Worm (Caenorhabditis elegans) whole organism, L2 larva: ENCODE data around the gene mccc-1.

Experiments
- C34F6.9 ChIP-seq: fragments of 150-350 bp; optimal IDR thresholded peaks from 2 replicates; lab custom pipeline; 2014; ENCODE audit warnings: missing biosample characterization, missing genetic modification characterization
- F13H6.1 ChIP-seq: sonication (generic microtip); optimal IDR thresholded peaks from 2 replicates; lab custom pipeline; 2016; ENCODE audit warnings: missing genetic modification characterization, missing compliant biosample characterization
- Y55F3AM.14 ChIP-seq: fragments of 200-800 bp; sonication (Bioruptor generic); optimal IDR thresholded peaks from 2 replicates; lab custom pipeline; 2018; ENCODE audit warnings: mild to moderate bottlenecking, missing genetic modification characterization, missing compliant biosample characterization
- ZK546.5 ChIP-seq: sonication (generic microtip); optimal IDR thresholded peaks from 2 replicates; lab custom pipeline; 2017; ENCODE audit warnings: missing biosample characterization, missing genetic modification characterization
- aly-2 ChIP-seq: fragments of 150-350 bp; optimal IDR thresholded peaks from 2 replicates; lab custom pipeline; 2014; ENCODE audit warnings: missing biosample characterization, missing genetic modification characterization
- ama-1 ChIP-seq: fragments of 150-350 bp; optimal IDR thresholded peaks from 2 replicates; lab custom pipeline; 2018; ENCODE audit warnings: inconsistent platforms
- ceh-16 ChIP-seq: fragments of 150-350 bp; optimal IDR thresholded peaks from 2 replicates; lab custom pipeline; 2014; ENCODE audit warnings: missing biosample characterization, missing genetic modification characterization
- crh-2 ChIP-seq: sonication (generic microtip); optimal IDR thresholded peaks from 2 replicates; lab custom pipeline; 2017; ENCODE audit warnings: missing biosample characterization, missing genetic modification characterization
- dmd-4 ChIP-seq: sonication (generic microtip); optimal IDR thresholded peaks from 2 replicates; lab custom pipeline; 2017; ENCODE audit warnings: missing biosample characterization, missing genetic modification characterization
- egl-27 ChIP-seq: sonication (generic microtip); optimal IDR thresholded peaks from 3 replicates; lab custom pipeline; 2017; ENCODE audit warnings: missing biosample characterization, missing genetic modification reagents, missing genetic modification characterization
- fos-1 ChIP-seq: fragments of 150-350 bp; optimal IDR thresholded peaks from 2 replicates; lab custom pipeline; 2014; ENCODE audit warnings: missing biosample characterization, missing genetic modification characterization
- gmeb-1 ChIP-seq: fragments of 150-350 bp; optimal IDR thresholded peaks from 2 replicates; lab custom pipeline; 2014; ENCODE audit warnings: missing biosample characterization, missing genetic modification characterization
- lin-11 ChIP-seq: fragments of 150-350 bp; sonication (generic microtip); optimal IDR thresholded peaks from 2 replicates; lab custom pipeline; 2014; ENCODE audit warnings: missing biosample characterization, missing genetic modification characterization, inconsistent platforms, mixed read lengths
- lin-13 ChIP-seq: fragments of 150-350 bp; optimal IDR thresholded peaks from 2 replicates; lab custom pipeline; 2014; ENCODE audit warnings: missing biosample characterization, missing genetic modification reagents, missing genetic modification characterization
- lin-39 ChIP-seq: fragments of 150-350 bp; optimal IDR thresholded peaks from 2 replicates; lab custom pipeline; 2014; ENCODE audit warnings: missing biosample characterization, missing genetic modification reagents, missing genetic modification characterization
- lsy-2 ChIP-seq, 2 experiments: fragments of 150-350 bp in 1 of 2; sonication (generic microtip) in 1 of 2; optimal IDR thresholded peaks; 2 replicates each; lab custom pipeline; 2014 to 2017; ENCODE audit warnings: missing biosample characterization in 2 of 2, missing genetic modification characterization in 2 of 2
- mab-5 ChIP-seq: fragments of 150-350 bp; optimal IDR thresholded peaks from 2 replicates; lab custom pipeline; 2014; ENCODE audit warnings: missing biosample characterization, missing genetic modification characterization
- mdl-1 ChIP-seq, 2 experiments: fragments of 150-350 bp in 1 of 2; sonication (generic microtip) in 1 of 2; optimal IDR thresholded peaks; 2 replicates each; lab custom pipeline; 2017; ENCODE audit warnings: missing biosample characterization in 2 of 2, missing genetic modification characterization in 2 of 2
- nhr-10 ChIP-seq: sonication (generic microtip); optimal IDR thresholded peaks from 2 replicates; lab custom pipeline; 2017; ENCODE audit warnings: missing biosample characterization, missing genetic modification characterization
- nhr-11 ChIP-seq: fragments of 150-350 bp; optimal IDR thresholded peaks from 2 replicates; lab custom pipeline; 2014; ENCODE audit warnings: missing biosample characterization, missing genetic modification characterization
- nhr-129 ChIP-seq: fragments of 150-350 bp; optimal IDR thresholded peaks from 2 replicates; lab custom pipeline; 2014; ENCODE audit warnings: missing biosample characterization, missing genetic modification characterization
- nhr-21 ChIP-seq: fragments of 150-350 bp; optimal IDR thresholded peaks from 2 replicates; lab custom pipeline; 2014; ENCODE audit warnings: missing biosample characterization, missing genetic modification characterization
- peb-1 ChIP-seq: fragments of 150-350 bp; optimal IDR thresholded peaks from 2 replicates; lab custom pipeline; 2014; ENCODE audit warnings: missing biosample characterization, missing genetic modification characterization
- sem-4 ChIP-seq: fragments of 150-350 bp; optimal IDR thresholded peaks from 2 replicates; lab custom pipeline; 2014; ENCODE audit warnings: missing biosample characterization, missing genetic modification reagents, missing genetic modification characterization
- skn-1 ChIP-seq: sonication (generic microtip); optimal IDR thresholded peaks from 2 replicates; lab custom pipeline; 2017; ENCODE audit warnings: missing biosample characterization, missing genetic modification characterization
- sma-3 ChIP-seq: sonication (generic microtip); optimal IDR thresholded peaks from 2 replicates; lab custom pipeline; 2016; ENCODE audit warnings: missing genetic modification reagents, missing genetic modification characterization, missing compliant biosample characterization
- sma-9 ChIP-seq, 2 experiments: fragments of 150-350 bp in 1 of 2; sonication (generic microtip) in 1 of 2; optimal IDR thresholded peaks; 2 replicates each; lab custom pipeline; 2014 to 2016; ENCODE audit warnings: missing genetic modification characterization in 2 of 2, mild to moderate bottlenecking in 1 of 2, missing biosample characterization in 1 of 2, missing compliant biosample characterization in 1 of 2, missing genetic modification reagents in 1 of 2, moderate library complexity in 1 of 2
- snpc-4 ChIP-seq: fragments of 150-350 bp; optimal IDR thresholded peaks from 2 replicates; lab custom pipeline; 2014; ENCODE audit warnings: missing biosample characterization, missing genetic modification characterization
- unc-39 ChIP-seq: fragments of 150-350 bp; optimal IDR thresholded peaks from 2 replicates; lab custom pipeline; 2014; ENCODE audit warnings: missing biosample characterization, missing genetic modification characterization
- unc-55 ChIP-seq: fragments of 150-350 bp; sonication (generic microtip); optimal IDR thresholded peaks from 3 replicates; lab custom pipeline; 2014; ENCODE audit warnings: missing biosample characterization, missing genetic modification reagents, missing genetic modification characterization
- unc-62 ChIP-seq: fragments of 150-350 bp; optimal IDR thresholded peaks from 2 replicates; lab custom pipeline; 2014; ENCODE audit warnings: missing biosample characterization, missing genetic modification reagents, missing genetic modification characterization
- zag-1 ChIP-seq: fragments of 150-350 bp; optimal IDR thresholded peaks from 2 replicates; lab custom pipeline; 2014; ENCODE audit warnings: missing biosample characterization, missing genetic modification characterization
- ztf-11 ChIP-seq: sonication (generic microtip); optimal IDR thresholded peaks from 2 replicates; lab custom pipeline; 2017; ENCODE audit warnings: missing biosample characterization, missing genetic modification characterization
- ztf-4 ChIP-seq: fragments of 150-350 bp; optimal IDR thresholded peaks from 2 replicates; lab custom pipeline; 2014; ENCODE audit warnings: missing biosample characterization, missing genetic modification characterization

mccc-1 gene

ce11 chrIV:9852250-9852649 lies 32.1 kb upstream of the mccc-1 start, which contains the start of gene ssq-1:
TSS of gene ssq-1 (plus strand) at chrIV:9852550.
- TF ChIP-seq aly-2 (tag; lab: Kevin White, UChicago) (no peak), egl-27 (tag; lab: Kevin White, UChicago) (no peak), ZK546.5 (tag; lab: Kevin White, UChicago) (no peak), skn-1 (tag; lab: Kevin White, UChicago) (no peak), nhr-11 (no peak), Y55F3AM.14 (GFP tag; lab: Kevin White, UChicago) (no peak), zag-1 (tag; lab: Kevin White, UChicago) (no peak), nhr-10 (tag; lab: Kevin White, UChicago) (no peak), unc-62 (no peak), mdl-1 (tag; optimal IDR thresholded peaks at IDR 0.05; lab: Kevin White, UChicago) (no peak), ztf-4 (tag; lab: Kevin White, UChicago) (no peak)

- TF ChIP-seq mdl-1 (tag; optimal IDR thresholded peaks at IDR 0.05; lab: Kevin White, UChicago), result no peak
- TF ChIP-seq lin-11 (tag; lab: Kevin White, UChicago), result no peak
- TF ChIP-seq lin-39, result no peak
- no peak for TF ChIP-seq nhr-10 (tag; lab: Kevin White, UChicago)
These were observed 31.4 kb upstream of the mccc-1 start for ce11 chrIV:9852818-9853466.

ce11 chrIV:9854952-9855351 lies 29.4 kb upstream of the mccc-1 start:
- TF ChIP-seq ztf-4 (tag; lab: Kevin White, UChicago) (no peak), fos-1 (tag; lab: Kevin White, UChicago) (peak; percentile 53)

- TF ChIP-seq snpc-4, result no peak
- TF ChIP-seq sma-9 (GFP tag; optimal IDR thresholded peaks at IDR 0.05; lab: Kevin White, UChicago), result no peak
- no peak for TF ChIP-seq sma-9 (tag; optimal IDR thresholded peaks at IDR 0.05; lab: Kevin White, UChicago)
- no peak for TF ChIP-seq gmeb-1
- no peak for TF ChIP-seq ZK546.5 (tag; lab: Kevin White, UChicago)
- TF ChIP-seq nhr-11, result no peak
- no peak for TF ChIP-seq peb-1 (tag; lab: Kevin White, UChicago)
- TF ChIP-seq, all 48 proteins: peak for 0
These were observed 28.7 kb upstream of the mccc-1 start, which contains the start of gene K07F5.12 for ce11 chrIV:9855712-9856111. TSS of gene K07F5.12 (plus strand) at chrIV:9856012.

ce11 chrIV:9857952-9858488 lies 26.4 kb upstream of the mccc-1 start, which contains the start of gene npp-1:
TSS of gene npp-1 (plus strand) at chrIV:9858488.
- TF ChIP-seq ZK546.5 (tag; lab: Kevin White, UChicago), result no peak
- peak; percentile 62 for TF ChIP-seq unc-55 (GFP tag; lab: Kevin White, UChicago)
- TF ChIP-seq gmeb-1, result peak; percentile 32
- TF ChIP-seq nhr-10 (tag; lab: Kevin White, UChicago), result no peak
- peak; percentile 4 for TF ChIP-seq crh-2 (tag; lab: Kevin White, UChicago)
- peak; percentile 70 for TF ChIP-seq C34F6.9 (tag; lab: Kevin White, UChicago)
- TF ChIP-seq fos-1 (tag; lab: Kevin White, UChicago), result peak; percentile 2
- TF ChIP-seq nhr-129 (tag; lab: Kevin White, UChicago), result peak; percentile 61

- TF ChIP-seq ztf-11 (tag; lab: Kevin White, UChicago), result no peak
- TF ChIP-seq unc-39 (tag; lab: Kevin White, UChicago), result no peak
- TF ChIP-seq nhr-10 (tag; lab: Kevin White, UChicago), result no peak
- TF ChIP-seq ZK546.5 (tag; lab: Kevin White, UChicago), result no peak
These were observed 25.4 kb upstream of the mccc-1 start for ce11 chrIV:9858970-9859369.

ce11 chrIV:9861921-9862320 lies 22.4 kb upstream of the mccc-1 start, which contains the start of gene K07F5.14:
TSS of gene K07F5.14 (plus strand) at chrIV:9862221.
- no peak for TF ChIP-seq sma-3 (GFP tag; lab: Kevin White, UChicago)
- no peak for TF ChIP-seq unc-62

- TF ChIP-seq lin-11 (tag; lab: Kevin White, UChicago) (no peak), skn-1 (tag; lab: Kevin White, UChicago) (no peak), lsy-2 (tag; optimal IDR thresholded peaks at IDR 0.05; lab: Kevin White, UChicago) (no peak), Y55F3AM.14 (GFP tag; lab: Kevin White, UChicago) (no peak), lin-13 (GFP tag; lab: Kevin White, UChicago) (no peak), nhr-21 (tag; lab: Kevin White, UChicago) (no peak), ceh-16 (tag; lab: Kevin White, UChicago) (no peak), nhr-10 (tag; lab: Kevin White, UChicago) (no peak), dmd-4 (tag; lab: Kevin White, UChicago) (no peak), zag-1 (tag; lab: Kevin White, UChicago) (no peak), F13H6.1 (no peak), sem-4 (no peak), snpc-4 (no peak), ama-1 (lab: Kevin White, UChicago) (no peak), ZK546.5 (tag; lab: Kevin White, UChicago) (no peak), mab-5 (tag; lab: Kevin White, UChicago) (no peak)
These were observed 20.6 kb upstream of the mccc-1 start, which contains the start of gene K07F5.16 for ce11 chrIV:9863817-9864216. TSS of gene K07F5.16 (plus strand) at chrIV:9864117.
